Worm (Caenorhabditis elegans) whole organism, young adult: ENCODE measurements around the gene Y55H10A.2.

Source experiments
- B0019.2 ChIP-seq: fragments of 200-800 bp; sonication (Bioruptor generic); conservative IDR thresholded peaks from 2 replicates; pipeline ENCODE4 v1.3.6; 2022; ENCODE audit warnings: missing genetic modification reagents, missing genetic modification characterization, missing compliant biosample characterization
- F39B2.1 ChIP-seq: fragments of 200-800 bp; sonication (Bioruptor generic); IDR thresholded peaks from 2 replicates; pipeline ENCODE4 v1.3.6; 2022; ENCODE audit warnings: missing genetic modification reagents, missing genetic modification characterization, missing compliant biosample characterization
- F57A8.1 ChIP-seq: fragments of 200-800 bp; sonication (Bioruptor generic); optimal IDR thresholded peaks from 2 replicates; lab custom pipeline; 2018; ENCODE audit warnings: mild to moderate bottlenecking, missing genetic modification characterization, moderate library complexity, missing compliant biosample characterization
- K11D2.4 ChIP-seq: fragments of 200-800 bp; sonication (Bioruptor generic); IDR thresholded peaks from 2 replicates; pipeline ENCODE4 v1.3.6; 2022; ENCODE audit warnings: missing genetic modification reagents, missing genetic modification characterization, missing compliant biosample characterization
- T07F8.4 ChIP-seq: sonication (generic microtip); optimal IDR thresholded peaks from 2 replicates; lab custom pipeline; 2016; ENCODE audit warnings: mild to moderate bottlenecking, missing genetic modification characterization, moderate library complexity, missing compliant biosample characterization
- Y53G8AR.9 ChIP-seq: fragments of 200-800 bp; sonication (Bioruptor generic); conservative IDR thresholded peaks from 2 replicates; pipeline ENCODE4 v1.3.6; 2022; ENCODE audit warnings: missing genetic modification reagents, missing genetic modification characterization, missing compliant biosample characterization
- Y95B8A.8 ChIP-seq: fragments of 200-800 bp; sonication (Bioruptor generic); IDR thresholded peaks from 2 replicates; pipeline ENCODE4 v1.3.6; 2022; ENCODE audit warnings: missing genetic modification reagents, missing genetic modification characterization, missing compliant biosample characterization
- ZK185.1 ChIP-seq: sonication (generic microtip); optimal IDR thresholded peaks from 2 replicates; lab custom pipeline; 2016; ENCODE audit warnings: mild to moderate bottlenecking, missing genetic modification characterization, missing compliant biosample characterization; ENCODE audit not compliant: poor library complexity, severe bottlenecking
- attf-3 ChIP-seq: fragments of 200-800 bp; sonication (Bioruptor generic); conservative IDR thresholded peaks from 2 replicates; pipeline ENCODE4 v1.3.6; 2022; ENCODE audit warnings: missing genetic modification reagents, missing genetic modification characterization, missing compliant biosample characterization
- attf-5 ChIP-seq: fragments of 200-800 bp; sonication (Bioruptor generic); optimal IDR thresholded peaks from 2 replicates; lab custom pipeline; 2018; ENCODE audit warnings: mild to moderate bottlenecking, missing genetic modification characterization, missing compliant biosample characterization
- cebp-1 ChIP-seq, 2 experiments: fragments of 200-800 bp in 1 of 2; sonication (Bioruptor generic) in 1 of 2; sonication (generic microtip) in 1 of 2; IDR thresholded peaks in 1 of 2; optimal IDR thresholded peaks in 1 of 2; 2 replicates each; pipeline versions ENCODE4 v1.3.6 to Lab custom; 2017 to 2022; ENCODE audit warnings: missing compliant biosample characterization in 2 of 2, missing genetic modification characterization in 2 of 2, mild to moderate bottlenecking in 1 of 2, missing genetic modification reagents in 1 of 2, moderate library complexity in 1 of 2
- chd-7 ChIP-seq: sonication (generic microtip); optimal IDR thresholded peaks from 2 replicates; lab custom pipeline; 2016; ENCODE audit warnings: mild to moderate bottlenecking, missing genetic modification characterization, moderate library complexity, missing compliant biosample characterization
- dox-1 ChIP-seq: fragments of 200-800 bp; sonication (Bioruptor generic); IDR thresholded peaks from 2 replicates; pipeline ENCODE4 v1.3.6; 2022; ENCODE audit warnings: missing genetic modification reagents, missing genetic modification characterization, missing compliant biosample characterization
- dpl-1 ChIP-seq: fragments of 150-350 bp; optimal IDR thresholded peaks from 2 replicates; lab custom pipeline; 2014; ENCODE audit warnings: missing biosample characterization, missing genetic modification reagents, missing genetic modification characterization
- efl-1 ChIP-seq: fragments of 150-350 bp; optimal IDR thresholded peaks from 2 replicates; lab custom pipeline; 2014; ENCODE audit warnings: missing biosample characterization, missing genetic modification reagents, missing genetic modification characterization
- ekl-4 ChIP-seq: fragments of 200-800 bp; sonication (Bioruptor generic); IDR thresholded peaks from 2 replicates; pipeline ENCODE4 v1.3.6; 2022; ENCODE audit warnings: missing genetic modification reagents, missing genetic modification characterization, missing compliant biosample characterization
- him-1 ChIP-seq: sonication (generic microtip); optimal IDR thresholded peaks from 2 replicates; lab custom pipeline; 2016; ENCODE audit warnings: missing genotype, missing genetic modification reagents, missing genetic modification characterization, missing compliant biosample characterization
- hlh-12 ChIP-seq: sonication (generic microtip); optimal IDR thresholded peaks from 2 replicates; lab custom pipeline; 2016; ENCODE audit warnings: missing genetic modification characterization, missing compliant biosample characterization
- hlh-26 ChIP-seq: fragments of 200-800 bp; sonication (Bioruptor generic); conservative IDR thresholded peaks from 2 replicates; pipeline ENCODE4 v1.3.6; 2022; ENCODE audit warnings: missing genetic modification reagents, missing genetic modification characterization, missing compliant biosample characterization
- hmg-1.2 ChIP-seq: fragments of 200-800 bp; sonication (Bioruptor generic); IDR thresholded peaks from 2 replicates; pipeline ENCODE4 v1.3.6; 2022; ENCODE audit warnings: missing genetic modification reagents, missing genetic modification characterization, missing compliant biosample characterization
- hsf-1 ChIP-seq: fragments of 200-800 bp; sonication (Bioruptor generic); IDR thresholded peaks from 2 replicates; pipeline ENCODE4 v1.3.6; 2022; ENCODE audit warnings: missing genetic modification reagents, missing genetic modification characterization, missing compliant biosample characterization
- let-607 ChIP-seq, 2 experiments: fragments of 200-800 bp in 1 of 2; sonication (Bioruptor generic) in 1 of 2; sonication (generic microtip) in 1 of 2; optimal IDR thresholded peaks; 2 replicates each; lab custom pipeline; 2016 to 2018; ENCODE audit warnings: mild to moderate bottlenecking in 2 of 2, missing compliant biosample characterization in 2 of 2, missing genetic modification characterization in 2 of 2, moderate library complexity in 2 of 2, missing genotype in 1 of 2
- lin-35 ChIP-seq, 3 experiments: fragments of 150-350 bp in 2 of 3; sonication (generic microtip) in 1 of 3; optimal IDR thresholded peaks; 2 replicates each; lab custom pipeline; 2014 to 2018; ENCODE audit warnings: missing biosample characterization in 3 of 3, missing genetic modification characterization in 3 of 3, missing genetic modification reagents in 3 of 3
- lin-40 ChIP-seq: sonication (generic microtip); optimal IDR thresholded peaks from 2 replicates; lab custom pipeline; 2016; ENCODE audit warnings: missing genetic modification characterization, mild to moderate bottlenecking, missing compliant biosample characterization, missing genotype, missing genetic modification reagents
- lin-54 ChIP-seq: fragments of 200-800 bp; sonication (Bioruptor generic); optimal IDR thresholded peaks from 2 replicates; lab custom pipeline; 2018; ENCODE audit warnings: mild to moderate bottlenecking, missing genetic modification characterization, missing compliant biosample characterization
- lir-1 ChIP-seq: fragments of 200-800 bp; sonication (Bioruptor generic); conservative IDR thresholded peaks from 2 replicates; pipeline ENCODE4 v1.3.6; 2022; ENCODE audit warnings: missing genetic modification reagents, missing genetic modification characterization, missing compliant biosample characterization
- lsl-1 ChIP-seq: fragments of 200-800 bp; sonication (Bioruptor generic); optimal IDR thresholded peaks from 2 replicates; lab custom pipeline; 2018; ENCODE audit warnings: mild to moderate bottlenecking, missing genetic modification characterization, moderate library complexity, missing compliant biosample characterization
- madf-10 ChIP-seq: sonication (generic microtip); optimal IDR thresholded peaks from 2 replicates; lab custom pipeline; 2016; ENCODE audit warnings: mild to moderate bottlenecking, missing genetic modification characterization, missing compliant biosample characterization
- madf-3 ChIP-seq: fragments of 200-800 bp; sonication (Bioruptor generic); IDR thresholded peaks from 2 replicates; pipeline ENCODE4 v1.3.6; 2022; ENCODE audit warnings: missing genetic modification reagents, missing genetic modification characterization, missing compliant biosample characterization
- madf-6 ChIP-seq: fragments of 200-800 bp; sonication (Bioruptor generic); IDR thresholded peaks from 2 replicates; pipeline ENCODE4 v1.3.6; 2022; ENCODE audit warnings: missing genetic modification reagents, missing genetic modification characterization, missing compliant biosample characterization
- mcd-1 ChIP-seq: fragments of 200-800 bp; sonication (Bioruptor generic); IDR thresholded peaks from 2 replicates; pipeline ENCODE4 v1.3.6; 2022; ENCODE audit warnings: missing genetic modification reagents, missing genetic modification characterization, missing compliant biosample characterization
- mel-28 ChIP-seq: sonication (generic microtip); optimal IDR thresholded peaks from 2 replicates; lab custom pipeline; 2016; ENCODE audit warnings: borderline replicate concordance, mild to moderate bottlenecking, missing genetic modification characterization, missing compliant biosample characterization
- nhr-179 ChIP-seq: sonication (generic microtip); optimal IDR thresholded peaks from 2 replicates; lab custom pipeline; 2016; ENCODE audit warnings: mild to moderate bottlenecking, missing genetic modification characterization, missing compliant biosample characterization
- nhr-90 ChIP-seq: sonication (generic microtip); optimal IDR thresholded peaks from 2 replicates; lab custom pipeline; 2016; ENCODE audit warnings: missing genotype, mild to moderate bottlenecking, missing genetic modification characterization, missing compliant biosample characterization
- sdz-38 ChIP-seq: sonication (generic microtip); optimal IDR thresholded peaks from 2 replicates; lab custom pipeline; 2016; ENCODE audit warnings: missing genotype, missing genetic modification characterization, missing compliant biosample characterization
- snpc-1.3 ChIP-seq: sonication (generic microtip); optimal IDR thresholded peaks from 2 replicates; lab custom pipeline; 2017; ENCODE audit warnings: missing genetic modification characterization, mild to moderate bottlenecking, missing compliant biosample characterization, antibody characterized with exemption, moderate library complexity, missing genotype, missing genetic modification reagents; ENCODE audit not compliant: insufficient read depth
- snpc-3.4 ChIP-seq: sonication (generic microtip); optimal IDR thresholded peaks from 2 replicates; lab custom pipeline; 2017; ENCODE audit warnings: missing genetic modification characterization, mild to moderate bottlenecking, missing compliant biosample characterization, antibody characterized with exemption, moderate library complexity, missing genotype, missing genetic modification reagents
- snpc-4 ChIP-seq, 5 experiments: fragments of 150-350 bp in 1 of 5; sonication (generic microtip) in 4 of 5; optimal IDR thresholded peaks; 2 replicates each; lab custom pipeline; 2014 to 2018; ENCODE audit warnings: missing genetic modification characterization in 5 of 5, missing biosample characterization in 3 of 5, antibody characterized with exemption in 2 of 5, mild to moderate bottlenecking in 2 of 5, missing compliant biosample characterization in 2 of 5, missing genotype in 2 of 5, moderate library complexity in 2 of 5, missing genetic modification reagents in 1 of 5
- sptf-2 ChIP-seq: fragments of 200-800 bp; sonication (Bioruptor generic); optimal IDR thresholded peaks from 2 replicates; lab custom pipeline; 2018; ENCODE audit warnings: mild to moderate bottlenecking, missing genetic modification characterization, missing compliant biosample characterization
- tbp1 ChIP-seq: fragments of 200-800 bp; sonication (Bioruptor generic); optimal IDR thresholded peaks from 2 replicates; lab custom pipeline; 2018; ENCODE audit warnings: mild to moderate bottlenecking, missing genetic modification characterization, missing compliant biosample characterization
- tlf-1 ChIP-seq: fragments of 200-800 bp; sonication (Bioruptor generic); optimal IDR thresholded peaks from 2 replicates; lab custom pipeline; 2018; ENCODE audit warnings: mild to moderate bottlenecking, missing genetic modification characterization, missing compliant biosample characterization
- ztf-18 ChIP-seq: sonication (generic microtip); optimal IDR thresholded peaks from 2 replicates; lab custom pipeline; 2016; ENCODE audit warnings: missing genotype, mild to moderate bottlenecking, missing genetic modification characterization, missing compliant biosample characterization
- ztf-25 ChIP-seq: fragments of 200-800 bp; sonication (Bioruptor generic); IDR thresholded peaks from 2 replicates; pipeline ENCODE4 v1.3.6; 2022; ENCODE audit warnings: missing genetic modification reagents, missing genetic modification characterization, missing compliant biosample characterization
- ztf-3 ChIP-seq: fragments of 200-800 bp; sonication (Bioruptor generic); optimal IDR thresholded peaks from 2 replicates; lab custom pipeline; 2018; ENCODE audit warnings: mild to moderate bottlenecking, missing genetic modification characterization, missing compliant biosample characterization

The Y55H10A.2 gene

ce11 chrIV:3338176-3338575 lies 25.1 kb upstream of the Y55H10A.2 start (continued):
- peak; percentile 27; the same call in 1 of the 2 replicates for TF ChIP-seq hmg-1.2 (GFP tag; lab: Robert Waterston, UW)
- no peak; the same call in 1 of the 2 replicates for TF ChIP-seq cebp-1 (GFP tag; IDR thresholded peaks at IDR 0.05; lab: Robert Waterston, UW)
- no peak for TF ChIP-seq cebp-1 (tag; optimal IDR thresholded peaks at IDR 0.05; lab: Kevin White, UChicago)
- TF ChIP-seq mel-28 = no peak
- no peak for TF ChIP-seq ztf-3 (GFP tag; lab: Kevin White, UChicago)
- TF ChIP-seq snpc-3.4 (tag; lab: Kevin White, UChicago) = no peak
- TF ChIP-seq sptf-2 = no peak
- TF ChIP-seq ztf-25 (GFP tag; lab: Robert Waterston, UW) = no peak
- no peak for TF ChIP-seq K11D2.4
- no peak for TF ChIP-seq sdz-38 (tag; lab: Kevin White, UChicago)
- TF ChIP-seq nhr-90 (tag; lab: Kevin White, UChicago) = no peak

ce11 chrIV:3338676-3339075 lies 24.6 kb upstream of the Y55H10A.2 start, which contains the start of gene hrpa-1:
hrpa-1 (minus strand) TSS chrIV:3338867.
- TF ChIP-seq tlf-1 (GFP tag; lab: Kevin White, UChicago) (peak; percentile 43), lsl-1 (GFP tag; lab: Kevin White, UChicago) (peak; percentile 54), tbp1 (peak; percentile 56), hlh-26 (GFP tag; lab: Robert Waterston, UW) (no peak), Y95B8A.8 (GFP tag; lab: Robert Waterston, UW) (peak; percentile 26; the same call in 1 of the 2 replicates), snpc-3.4 (tag; lab: Kevin White, UChicago) (peak; percentile 35), chd-7 (tag; lab: Kevin White, UChicago) (no peak), F57A8.1 (no peak), snpc-4 (GFP tag; optimal IDR thresholded peaks at IDR 0.05; lab: Kevin White, UChicago) (peak; percentile 16), snpc-4 (tag; optimal IDR thresholded peaks at IDR 0.05; lab: Kevin White, UChicago) (peak in 3 of 4 experiments; percentile 3 to 51 (median 11)), lin-35 (GFP tag; optimal IDR thresholded peaks at IDR 0.05; lab: Kevin White, UChicago) (peak in 2 of 3 experiments; percentile 37 to 92), mcd-1 (peak; percentile 87), T07F8.4 (tag; lab: Kevin White, UChicago) (no peak), let-607 (tag; optimal IDR thresholded peaks at IDR 0.05; lab: Kevin White, UChicago) (peak in 1 of 2 experiments; percentile 30), him-1 (tag; lab: Kevin White, UChicago) (peak; percentile 9), madf-10 (tag; lab: Kevin White, UChicago) (peak; percentile 51), ZK185.1 (tag; lab: Kevin White, UChicago) (no peak), dpl-1 (peak; percentile 88), dox-1 (GFP tag; lab: Robert Waterston, UW) (peak; percentile 79), nhr-179 (tag; lab: Kevin White, UChicago) (no peak), ekl-4 (GFP tag; lab: Robert Waterston, UW) (no peak; the same call in 1 of the 2 replicates), snpc-1.3 (peak; percentile 52), attf-3 (peak; percentile 49; the same call in 1 of the 2 replicates), attf-5 (GFP tag; lab: Kevin White, UChicago) (peak; percentile 45), ztf-18 (peak; percentile 2), Y53G8AR.9 (GFP tag; lab: Robert Waterston, UW) (peak; percentile 63), lin-40 (tag; lab: Kevin White, UChicago) (peak; percentile 71), B0019.2 (GFP tag; lab: Robert Waterston, UW) (no peak), hsf-1 (peak; percentile 83), hlh-12 (no peak), hmg-1.2 (GFP tag; lab: Robert Waterston, UW) (peak; percentile 47), madf-3 (GFP tag; lab: Robert Waterston, UW) (peak; percentile 99), F39B2.1 (GFP tag; lab: Robert Waterston, UW) (no peak), efl-1 (peak; percentile 76), lin-54 (peak; percentile 85), madf-6 (GFP tag; lab: Robert Waterston, UW) (peak; percentile 61), lir-1 (GFP tag; lab: Robert Waterston, UW) (peak; percentile 62)
